Worm (Caenorhabditis elegans) whole organism, L1 larva: ENCODE measurements around the gene F44D12.2.
A peak's percentile ranks its signal among the peaks of the same experiment; 100 is the strongest.
"Not testable (repeated sequence)": the region's sequence is repeated elsewhere in the genome, so short reads cannot be mapped to it uniquely, and the experiment has no call there.

Experiments
- C04F5.9 ChIP-seq: sonication (generic microtip); optimal IDR thresholded peaks from 2 replicates; lab custom pipeline; 2016; ENCODE audit warnings: missing genetic modification characterization, missing compliant biosample characterization
- C16A3.4 ChIP-seq: fragments of 150-350 bp; optimal IDR thresholded peaks from 2 replicates; lab custom pipeline; 2014; ENCODE audit warnings: missing biosample characterization, missing genetic modification characterization
- F16B12.6 ChIP-seq: fragments of 150-350 bp; optimal IDR thresholded peaks from 2 replicates; lab custom pipeline; 2014; ENCODE audit warnings: missing biosample characterization, missing genetic modification characterization
- alr-1 ChIP-seq: fragments of 200-800 bp; sonication (Bioruptor generic); optimal IDR thresholded peaks from 2 replicates; lab custom pipeline; 2018; ENCODE audit warnings: borderline replicate concordance, mild to moderate bottlenecking, missing genetic modification characterization, missing compliant biosample characterization
- aly-2 ChIP-seq: fragments of 150-350 bp; optimal IDR thresholded peaks from 2 replicates; lab custom pipeline; 2014; ENCODE audit warnings: missing biosample characterization, missing genetic modification characterization
- blmp-1 ChIP-seq: fragments of 150-350 bp; optimal IDR thresholded peaks from 2 replicates; lab custom pipeline; 2014; ENCODE audit warnings: missing biosample characterization, missing genetic modification characterization
- ceh-82 ChIP-seq, 3 experiments: fragments of 150-350 bp in 1 of 3; sonication (generic microtip) in 2 of 3; optimal IDR thresholded peaks; 2 replicates each; lab custom pipeline; 2014 to 2017; ENCODE audit warnings: missing biosample characterization in 3 of 3, missing genetic modification characterization in 3 of 3
- ceh-88 ChIP-seq: fragments of 200-800 bp; sonication (Bioruptor generic); IDR thresholded peaks from 2 replicates; pipeline ENCODE4 v1.3.6; 2022; ENCODE audit warnings: missing genetic modification characterization, missing compliant biosample characterization
- dpl-1 ChIP-seq, 3 experiments: fragments of 150-350 bp in 2 of 3; sonication (generic microtip) in 1 of 3; optimal IDR thresholded peaks; 2 replicates each; lab custom pipeline; 2014 to 2017; ENCODE audit warnings: missing biosample characterization in 3 of 3, missing genetic modification characterization in 3 of 3, missing genetic modification reagents in 3 of 3
- efl-1 ChIP-seq, 4 experiments: fragments of 150-350 bp; optimal IDR thresholded peaks in 3 of 4; peaks in 1 of 4; 1 replicate in 1 of 4; 2 replicates in 3 of 4; lab custom pipeline; 2014; ENCODE audit warnings: missing biosample characterization in 2 of 4, missing genetic modification characterization in 2 of 4, missing genetic modification reagents in 2 of 4
- egl-27 ChIP-seq, 2 experiments: fragments of 150-350 bp in 1 of 2; sonication (generic microtip); optimal IDR thresholded peaks; 3 replicates each; lab custom pipeline; 2017 to 2018; ENCODE audit warnings: missing biosample characterization in 2 of 2, missing genetic modification characterization in 2 of 2, missing genetic modification reagents in 2 of 2
- elt-2 ChIP-seq: sonication (generic microtip); optimal IDR thresholded peaks from 2 replicates; lab custom pipeline; 2016; ENCODE audit warnings: missing genetic modification characterization, mild to moderate bottlenecking, inconsistent platforms, missing compliant biosample characterization, missing genetic modification reagents
- elt-3 ChIP-seq, 6 experiments: fragments of 150-350 bp in 1 of 6; sonication (generic microtip); optimal IDR thresholded peaks; 2 replicates each; lab custom pipeline; 2017 to 2018; ENCODE audit warnings: missing biosample characterization in 6 of 6, missing genetic modification characterization in 6 of 6, inconsistent platforms in 1 of 6
- fkh-10 ChIP-seq: sonication (generic microtip); optimal IDR thresholded peaks from 2 replicates; lab custom pipeline; 2017; ENCODE audit warnings: missing biosample characterization, missing genetic modification reagents, missing genetic modification characterization
- grh-1 ChIP-seq: fragments of 200-800 bp; sonication (Bioruptor generic); IDR thresholded peaks from 2 replicates; pipeline ENCODE4 v1.3.6; 2022; ENCODE audit warnings: missing genetic modification reagents, missing genetic modification characterization, missing compliant biosample characterization
- hlh-17 ChIP-seq: fragments of 200-800 bp; sonication (Bioruptor generic); optimal IDR thresholded peaks from 2 replicates; lab custom pipeline; 2018; ENCODE audit warnings: missing genetic modification characterization, mild to moderate bottlenecking, missing compliant biosample characterization, moderate library complexity, borderline replicate concordance
- irx-1 ChIP-seq: sonication (generic microtip); optimal IDR thresholded peaks from 2 replicates; lab custom pipeline; 2016; ENCODE audit warnings: missing genetic modification characterization, missing compliant biosample characterization
- mdl-1 ChIP-seq, 2 experiments: fragments of 150-350 bp; optimal IDR thresholded peaks; 2 replicates each; lab custom pipeline; 2014 to 2017; ENCODE audit warnings: missing biosample characterization in 2 of 2, missing genetic modification characterization in 2 of 2, inconsistent platforms in 1 of 2
- nhr-20 ChIP-seq: sonication (generic microtip); optimal IDR thresholded peaks from 2 replicates; lab custom pipeline; 2016; ENCODE audit warnings: mild to moderate bottlenecking, missing genetic modification characterization, missing compliant biosample characterization
- nhr-71 ChIP-seq: sonication (generic microtip); optimal IDR thresholded peaks from 2 replicates; lab custom pipeline; 2016; ENCODE audit warnings: mild to moderate bottlenecking, missing genetic modification characterization, moderate library complexity, missing compliant biosample characterization
- nhr-76 ChIP-seq: sonication (generic microtip); optimal IDR thresholded peaks from 2 replicates; lab custom pipeline; 2017; ENCODE audit warnings: missing biosample characterization, missing genetic modification characterization
- nhr-85 ChIP-seq: sonication (generic microtip); peaks from one replicate; lab custom pipeline; 2016; ENCODE audit warnings: missing genetic modification characterization, inconsistent platforms, missing compliant biosample characterization
- pax-3 ChIP-seq: fragments of 200-800 bp; sonication (Bioruptor generic); optimal IDR thresholded peaks from 2 replicates; lab custom pipeline; 2018; ENCODE audit warnings: mild to moderate bottlenecking, missing genetic modification characterization, moderate library complexity, missing compliant biosample characterization
- rnt-1 ChIP-seq: sonication (generic microtip); optimal IDR thresholded peaks from 2 replicates; lab custom pipeline; 2016; ENCODE audit warnings: mild to moderate bottlenecking, missing genetic modification characterization, moderate library complexity, missing compliant biosample characterization
- snu-23 ChIP-seq: sonication (generic microtip); optimal IDR thresholded peaks from 2 replicates; lab custom pipeline; 2016; ENCODE audit warnings: missing genetic modification characterization, missing compliant biosample characterization
- sptf-1 ChIP-seq: fragments of 150-350 bp; optimal IDR thresholded peaks from 2 replicates; lab custom pipeline; 2014; ENCODE audit warnings: missing biosample characterization, missing genetic modification characterization
- tlp-1 ChIP-seq: fragments of 150-350 bp; optimal IDR thresholded peaks from 2 replicates; lab custom pipeline; 2014; ENCODE audit warnings: missing biosample characterization, missing genetic modification characterization
- unc-30 ChIP-seq: sonication (generic microtip); optimal IDR thresholded peaks from 2 replicates; lab custom pipeline; 2017; ENCODE audit warnings: missing biosample characterization, missing genetic modification characterization
- vab-15 ChIP-seq: sonication (generic microtip); optimal IDR thresholded peaks from 2 replicates; lab custom pipeline; 2017; ENCODE audit warnings: missing genotype, mild to moderate bottlenecking, missing genetic modification characterization, missing compliant biosample characterization
- xbp-1 ChIP-seq: sonication (generic microtip); optimal IDR thresholded peaks from 2 replicates; lab custom pipeline; 2016; ENCODE audit warnings: missing genetic modification characterization, missing compliant biosample characterization
- zag-1 ChIP-seq: fragments of 150-350 bp; optimal IDR thresholded peaks from 2 replicates; lab custom pipeline; 2014; ENCODE audit warnings: missing biosample characterization, missing genetic modification characterization
- ztf-4 ChIP-seq: fragments of 150-350 bp; optimal IDR thresholded peaks from 2 replicates; lab custom pipeline; 2014; ENCODE audit warnings: missing biosample characterization, missing genetic modification characterization

F44D12.2 gene

DNA sequence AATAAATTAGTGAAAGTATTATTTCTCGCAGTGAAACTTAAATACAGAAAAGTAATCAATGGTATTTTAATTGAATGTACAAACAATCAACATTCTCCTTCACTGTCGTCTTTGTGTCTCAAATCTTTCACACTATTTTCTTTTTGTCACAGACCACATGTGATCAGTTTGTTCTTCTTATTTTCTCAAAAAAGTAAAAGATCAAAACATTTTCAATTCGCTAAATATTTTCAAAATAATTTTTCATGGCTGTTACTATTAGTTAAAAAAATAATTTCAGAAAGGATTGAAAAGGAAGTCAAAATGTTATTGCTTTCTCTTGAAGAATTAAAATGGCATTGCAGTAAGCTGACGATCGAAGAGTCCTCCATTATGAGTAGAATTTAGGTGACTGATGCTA lies 23.3 kb upstream of the F44D12.2 start, which contains the start of gene dhs-31:
Gene dhs-31, minus strand, starts transcription at position 101 of the 400 bp plus-strand sequence.
- peak in 1 of 6 experiments; percentile 11 for TF ChIP-seq elt-3 (tag; optimal IDR thresholded peaks at IDR 0.05; lab: Kevin White, UChicago)
- peak; percentile 42 for TF ChIP-seq blmp-1 (tag; lab: Kevin White, UChicago)
- TF ChIP-seq nhr-71 (tag; lab: Kevin White, UChicago) = no peak
- peak; percentile 22 for TF ChIP-seq nhr-85 (tag; lab: Kevin White, UChicago)

DNA sequence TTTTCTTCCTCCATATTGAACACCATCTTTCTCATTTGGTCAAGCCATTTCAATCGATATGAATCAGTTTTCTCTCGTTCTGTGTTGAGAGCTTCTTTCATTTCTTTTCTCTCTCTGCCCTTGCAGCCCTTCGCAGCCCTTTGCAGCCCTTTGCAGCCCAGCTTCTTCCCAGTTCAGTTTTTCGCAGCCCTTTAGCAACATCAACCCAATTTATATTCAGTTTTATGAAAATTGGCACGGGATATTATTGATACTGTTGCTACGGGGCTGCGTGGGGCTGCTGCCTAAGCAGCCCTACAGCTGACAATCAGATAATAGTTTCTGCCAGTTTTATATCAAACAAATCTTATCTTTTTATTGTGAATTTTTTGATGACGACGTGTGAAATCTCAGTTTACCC lies 19.4 kb upstream of the F44D12.2 start, which contains the start of gene F44D12.10:
Gene F44D12.10, minus strand, starts transcription at position 101 of the 400 bp plus-strand sequence.
- TF ChIP-seq pax-3 (no peak), efl-1 (optimal IDR thresholded peaks at IDR 0.05; lab: Kevin White, UChicago) (no peak), efl-1 (GFP tag; optimal IDR thresholded peaks at IDR 0.05 in 1 of 2; lab: Kevin White, UChicago) (no peak), sptf-1 (no peak), nhr-20 (tag; lab: Kevin White, UChicago) (no peak), fkh-10 (GFP tag; lab: Kevin White, UChicago) (no peak), mdl-1 (tag; optimal IDR thresholded peaks at IDR 0.05; lab: Kevin White, UChicago) (no peak), irx-1 (tag; lab: Kevin White, UChicago) (no peak), rnt-1 (tag; lab: Kevin White, UChicago) (no peak), dpl-1 (GFP tag; optimal IDR thresholded peaks at IDR 0.05; lab: Kevin White, UChicago) (no peak)

DNA sequence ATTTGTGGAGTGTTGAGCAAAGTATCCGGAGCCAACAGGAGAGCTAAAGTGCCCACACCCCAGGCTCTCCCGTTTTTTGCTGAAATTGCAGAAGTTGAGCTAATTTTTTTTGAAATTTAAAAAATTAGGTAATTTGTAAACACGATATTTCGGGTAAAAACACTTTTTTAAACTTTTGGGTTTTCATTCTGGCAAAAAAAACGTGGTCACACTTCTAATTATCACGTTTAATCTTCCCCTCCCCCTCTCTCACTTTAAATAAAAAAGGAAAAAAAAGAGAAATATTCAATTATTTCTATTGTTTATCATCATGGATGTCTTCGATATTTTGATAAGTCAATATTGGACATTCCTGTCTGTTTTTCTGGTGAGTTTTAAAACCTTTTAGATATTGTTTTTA lies 15.5 kb upstream of the F44D12.2 start, which contains the start of gene F44D12.6:
Gene F44D12.6, plus strand, starts transcription at position 301 of the 400 bp plus-strand sequence.
- no peak for TF ChIP-seq snu-23 (GFP tag; lab: Kevin White, UChicago)
- no peak for TF ChIP-seq alr-1

DNA sequence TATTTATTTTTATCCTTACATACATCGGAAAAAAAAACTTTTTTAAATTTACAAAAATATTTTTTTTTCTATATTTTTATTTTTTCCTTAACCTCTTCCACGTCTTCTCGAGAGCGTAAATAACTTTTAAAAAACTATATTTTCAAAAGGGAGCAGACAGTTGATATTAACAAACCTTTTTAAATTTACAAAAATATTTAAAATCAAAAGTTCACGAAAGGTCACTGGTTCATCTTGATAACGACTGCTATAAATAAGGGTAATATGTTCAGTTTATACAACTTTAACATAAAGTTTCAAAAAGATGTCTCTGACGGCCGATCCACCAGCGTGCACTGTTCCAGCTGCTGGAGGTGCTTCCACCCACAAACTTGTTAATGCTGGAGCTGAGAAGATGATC lies 11.2 kb upstream of the F44D12.2 start, which contains the start of the genes F44D12.16 and msd-2:
Gene F44D12.16, plus strand, starts transcription at position 301 of the 400 bp plus-strand sequence.
Gene msd-2, plus strand, starts transcription at position 305 of the 400 bp plus-strand sequence.
- TF ChIP-seq alr-1; ceh-88 (GFP tag; lab: Robert Waterston, UW); xbp-1: not testable (repeated sequence)

DNA sequence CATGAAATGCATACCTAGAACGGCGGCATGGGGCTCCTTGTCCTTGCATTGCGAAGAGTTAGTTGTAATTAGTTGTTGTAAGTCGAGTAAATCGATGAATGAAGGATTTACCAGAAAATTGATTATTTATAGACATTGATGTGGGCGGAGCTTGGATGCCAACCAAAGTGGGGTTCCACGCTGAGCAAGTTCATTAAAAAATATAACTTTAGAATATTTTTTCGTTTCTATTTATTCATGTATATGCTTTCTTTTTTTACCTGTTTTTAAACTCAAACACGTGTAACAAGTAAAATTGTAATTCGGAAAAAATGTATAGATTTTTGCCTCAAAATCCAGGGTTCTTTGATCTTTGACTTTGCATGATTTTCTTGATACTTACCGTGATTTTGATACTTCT lies 10.0 kb upstream of the F44D12.2 start, which contains the start of gene gipc-2:
Gene gipc-2, minus strand, starts transcription at position 101 of the 400 bp plus-strand sequence.
- no peak for TF ChIP-seq C04F5.9 (tag; lab: Kevin White, UChicago)
- TF ChIP-seq unc-30 (tag; lab: Kevin White, UChicago) = no peak
- no peak for TF ChIP-seq aly-2 (tag; lab: Kevin White, UChicago)
- TF ChIP-seq vab-15 (tag; lab: Kevin White, UChicago) = no peak
- TF ChIP-seq zag-1 = no peak
- TF ChIP-seq tlp-1 = no peak
- no peak for TF ChIP-seq F16B12.6 (tag; lab: Kevin White, UChicago)
- no peak for TF ChIP-seq hlh-17 (GFP tag; lab: Kevin White, UChicago)
- no peak for TF ChIP-seq egl-27 (tag; optimal IDR thresholded peaks at IDR 0.05; lab: Kevin White, UChicago)
- TF ChIP-seq elt-2 (tag; lab: Kevin White, UChicago) = no peak
- TF ChIP-seq C16A3.4 (tag; lab: Kevin White, UChicago) = no peak
- no peak for TF ChIP-seq grh-1 (GFP tag; lab: Robert Waterston, UW)
- TF ChIP-seq nhr-76 (tag; lab: Kevin White, UChicago) = no peak
- TF ChIP-seq ceh-82 (tag; optimal IDR thresholded peaks at IDR 0.05; lab: Kevin White, UChicago) = no peak
- TF ChIP-seq dpl-1 (GFP tag; optimal IDR thresholded peaks at IDR 0.05; lab: Kevin White, UChicago) = no peak
- no peak for TF ChIP-seq ztf-4 (tag; lab: Kevin White, UChicago)
